Fruit fly (Drosophila melanogaster): ENCODE data around the gene CG3638.

CG3638 gene

dm6 chrX:1236475-1236874, at the start of gene CG3638 (continued):
- TF ChIP-seq trem (tag; optimal IDR thresholded peaks at IDR 0.05): peak; percentile 49
- no peak for TF ChIP-seq esg (GFP tag; conservative IDR thresholded peaks at IDR 0.05)
- TF ChIP-seq CG17186 (GFP tag; optimal IDR thresholded peaks at IDR 0.05): peak; percentile 63
- TF ChIP-seq ci (GFP tag; IDR thresholded peaks at IDR 0.05): peak; percentile 49; the same call in 1 of the 3 replicates
- no peak for TF ChIP-seq Hr51 (GFP tag; optimal IDR thresholded peaks at IDR 0.05)
- no peak for TF ChIP-seq usp (GFP tag; optimal IDR thresholded peaks at IDR 0.05)
- peak; percentile 32 for TF ChIP-seq sug (tag; optimal IDR thresholded peaks at IDR 0.05)
- TF ChIP-seq NFAT (GFP tag; IDR thresholded peaks at IDR 0.05): peak; percentile 55; the same call in 1 of the 2 replicates
- TF ChIP-seq CG11504 (tag; optimal IDR thresholded peaks at IDR 0.05): peak; percentile 28
- no peak for TF ChIP-seq CG4424 (GFP tag; optimal IDR thresholded peaks at IDR 0.05)
- TF ChIP-seq CG9437 (GFP tag; optimal IDR thresholded peaks at IDR 0.05): no peak
- TF ChIP-seq disco-r (GFP tag; optimal IDR thresholded peaks at IDR 0.05): no peak
- no peak for TF ChIP-seq CG5953 (GFP tag; IDR thresholded peaks at IDR 0.05)
- TF ChIP-seq dm (GFP tag; optimal IDR thresholded peaks at IDR 0.05): peak; percentile 70
- TF ChIP-seq CG10274 (GFP tag; optimal IDR thresholded peaks at IDR 0.05): no peak
- peak; percentile 74 for TF ChIP-seq MBD-R2 (GFP tag; IDR thresholded peaks at IDR 0.05)
- no peak for TF ChIP-seq grn (GFP tag; optimal IDR thresholded peaks at IDR 0.05)
- TF ChIP-seq CG9817 (tag; optimal IDR thresholded peaks at IDR 0.05): peak; percentile 16
- no peak for TF ChIP-seq sim (GFP tag; IDR thresholded peaks at IDR 0.05)
- TF ChIP-seq CG7357 (GFP tag; IDR thresholded peaks at IDR 0.05): no peak
- peak; percentile 38 for TF ChIP-seq chn (GFP tag; optimal IDR thresholded peaks at IDR 0.05)
- TF ChIP-seq lilli (GFP tag; optimal IDR thresholded peaks at IDR 0.05): peak; percentile 64
- TF ChIP-seq CG7839 (tag; optimal IDR thresholded peaks at IDR 0.05): peak; percentile 12
- peak; percentile 13; the same call in 1 of the 2 replicates for TF ChIP-seq nerfin-2 (GFP tag; IDR thresholded peaks at IDR 0.05; ENCODE audit: partially characterized antibody)
- TF ChIP-seq ap (GFP tag; IDR thresholded peaks at IDR 0.05): no peak
- peak; percentile 80 for TF ChIP-seq stwl (tag; optimal IDR thresholded peaks at IDR 0.05)
- TF ChIP-seq CG9215 (GFP tag; IDR thresholded peaks at IDR 0.05): no peak
- peak; percentile 37 for TF ChIP-seq YL-1 (GFP tag; optimal IDR thresholded peaks at IDR 0.05)
- no peak for TF ChIP-seq Mes4 (GFP tag; optimal IDR thresholded peaks at IDR 0.05)
- TF ChIP-seq CG6765 (GFP tag; optimal IDR thresholded peaks at IDR 0.05): no peak
- no peak for TF ChIP-seq ac (GFP tag; optimal IDR thresholded peaks at IDR 0.05)
- no peak for TF ChIP-seq NC2α (GFP tag; optimal IDR thresholded peaks at IDR 0.05)
- peak; percentile 84 for TF ChIP-seq Opbp (GFP tag; IDR thresholded peaks at IDR 0.05; ENCODE audit: partially characterized antibody)
- peak; percentile 70 for TF ChIP-seq phol (tag; optimal IDR thresholded peaks at IDR 0.05)
- TF ChIP-seq CG12071 (GFP tag; optimal IDR thresholded peaks at IDR 0.05): no peak
- TF ChIP-seq vnd (GFP tag; IDR thresholded peaks at IDR 0.05; ENCODE audit: partially characterized antibody): peak; percentile 42; the same call in 1 of the 3 replicates
- peak; percentile 17 for TF ChIP-seq bcd (GFP tag; optimal IDR thresholded peaks at IDR 0.05)
- TF ChIP-seq CG2712 (tag; optimal IDR thresholded peaks at IDR 0.05): peak; percentile 58
- TF ChIP-seq CG12942 (GFP tag; optimal IDR thresholded peaks at IDR 0.05): no peak
- TF ChIP-seq CG31365 (tag; optimal IDR thresholded peaks at IDR 0.05): no peak
- no peak for TF ChIP-seq CG11093 (GFP tag; IDR thresholded peaks at IDR 0.05)
- no peak for TF ChIP-seq CG4707 (GFP tag; optimal IDR thresholded peaks at IDR 0.05)
- no peak for TF ChIP-seq CG15696 (tag; optimal IDR thresholded peaks at IDR 0.05)
- TF ChIP-seq gce (GFP tag; IDR thresholded peaks at IDR 0.05): no peak
- TF ChIP-seq dysf (GFP tag; IDR thresholded peaks at IDR 0.05): no peak
- peak; percentile 1 for TF ChIP-seq D19A (tag; optimal IDR thresholded peaks at IDR 0.05)
- peak; percentile 76 for TF ChIP-seq knrl (GFP tag; IDR thresholded peaks at IDR 0.05; ENCODE audit: partially characterized antibody)
- TF ChIP-seq CG3407 (GFP tag; optimal IDR thresholded peaks at IDR 0.05): no peak
- no peak for TF ChIP-seq Ptx1 (GFP tag; IDR thresholded peaks at IDR 0.05)
- TF ChIP-seq yki (optimal IDR thresholded peaks at IDR 0.05): no peak
- no peak for TF ChIP-seq mirr (GFP tag; optimal IDR thresholded peaks at IDR 0.05)
- no peak for TF ChIP-seq Atf6 (GFP tag; IDR thresholded peaks at IDR 0.05)

Measured in whole organism, embryonic.